Fruit fly (Drosophila melanogaster) whole organism, prepupa: ENCODE measurements around the gene CG11369.

Experiments used
- CG7368 ChIP-seq: fragments of 200-800 bp; sonication (Bioruptor generic); optimal IDR thresholded peaks from 3 replicates; lab custom pipeline; 2016; ENCODE audit warnings: missing biosample characterization, missing genetic modification characterization
- Eip93F ChIP-seq: fragments of 200-800 bp; sonication (Bioruptor generic); optimal IDR thresholded peaks from 2 replicates; lab custom pipeline; 2016; ENCODE audit warnings: missing biosample characterization, mild to moderate bottlenecking, missing genetic modification characterization
- Gug ChIP-seq: fragments of 200-800 bp; sonication (Bioruptor generic); IDR thresholded peaks from 2 replicates; pipeline ENCODE4 v1.3.6; 2022; ENCODE audit warnings: missing biosample characterization, missing genetic modification characterization
- dsx ChIP-seq: fragments of 200-800 bp; optimal IDR thresholded peaks from 3 replicates; lab custom pipeline; 2019; ENCODE audit warnings: missing biosample characterization, mild to moderate bottlenecking, missing genetic modification characterization, moderate library complexity; ENCODE audit not compliant: poor library complexity, severe bottlenecking
- esn ChIP-seq: fragments of 200-800 bp; sonication (Bioruptor generic); optimal IDR thresholded peaks from 2 replicates; lab custom pipeline; 2016; ENCODE audit warnings: missing biosample characterization, mild to moderate bottlenecking, missing genetic modification characterization, moderate library complexity
- fkh ChIP-seq: fragments of 200-800 bp; sonication (Bioruptor generic); optimal IDR thresholded peaks from 3 replicates; lab custom pipeline; 2017; ENCODE audit warnings: missing biosample characterization, mild to moderate bottlenecking, missing genetic modification characterization, moderate library complexity
- lz ChIP-seq: fragments of 200-800 bp; sonication (Bioruptor generic); optimal IDR thresholded peaks from 3 replicates; lab custom pipeline; 2016; ENCODE audit warnings: missing biosample characterization, missing genetic modification characterization
- pdm3 ChIP-seq: fragments of 200-800 bp; sonication (Bioruptor generic); optimal IDR thresholded peaks from 3 replicates; lab custom pipeline; 2016; ENCODE audit warnings: missing biosample characterization, missing genetic modification characterization

DNA sequence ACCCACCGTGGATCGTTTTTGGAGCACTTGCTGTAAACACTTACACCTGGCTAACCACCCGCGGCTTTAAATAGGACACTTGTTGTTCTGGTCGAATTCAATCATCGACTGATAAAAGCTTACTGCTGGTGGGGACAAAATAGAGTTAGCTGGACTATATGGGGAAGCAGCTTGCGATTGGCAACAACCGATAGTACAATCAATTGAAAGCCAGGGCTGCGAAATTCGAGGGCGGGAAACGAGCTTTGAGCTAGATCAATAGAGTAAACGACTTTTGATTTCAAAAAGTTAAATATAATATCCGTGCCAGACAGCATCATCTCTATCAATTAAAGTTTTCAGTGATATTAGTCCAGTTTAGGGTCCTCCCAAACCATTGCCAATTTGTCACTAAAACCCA, 26.2 kb upstream of the CG11369 start, which contains the start of gene CG32719:
- TF ChIP-seq pdm3 (no peak), lz (GFP tag; lab: Kevin White, UChicago) (no peak), Gug (GFP tag; lab: Robert Waterston, UW) (no peak), CG7368 (GFP tag; lab: Kevin White, UChicago) (no peak), esn (GFP tag; lab: Kevin White, UChicago) (no peak), Eip93F (GFP tag; lab: Kevin White, UChicago) (no peak), dsx (GFP tag; lab: Kevin White, UChicago) (no peak), fkh (GFP tag; lab: Kevin White, UChicago) (no peak)
